Fruit fly (Drosophila melanogaster) whole organism, embryonic: ENCODE measurements around the gene CG43630.

Experiments used
- Aef1 ChIP-seq: fragments of 200-800 bp; sonication (Bioruptor generic); IDR thresholded peaks from 3 replicates; pipeline ENCODE4 v1.3.6; 2022; ENCODE audit warnings: missing biosample characterization, missing genetic modification characterization
- B-H1 ChIP-seq: fragments of 200-800 bp; sonication (Bioruptor generic); IDR thresholded peaks from 3 replicates; pipeline ENCODE4 v1.3.6; 2022; ENCODE audit warnings: missing biosample characterization, missing genetic modification characterization
- B-H2 ChIP-seq: fragments of 200-800 bp; sonication (Bioruptor generic); optimal IDR thresholded peaks from 2 replicates; lab custom pipeline; 2018; ENCODE audit warnings: missing biosample characterization, mild to moderate bottlenecking, missing genetic modification characterization
- CG12744 ChIP-seq: fragments of 200-800 bp; sonication (Bioruptor generic); optimal IDR thresholded peaks from 2 replicates; lab custom pipeline; 2016; ENCODE audit warnings: missing biosample characterization, missing genetic modification characterization
- CG13424 ChIP-seq: fragments of 200-800 bp; sonication (Bioruptor generic); optimal IDR thresholded peaks from 2 replicates; lab custom pipeline; 2019; ENCODE audit warnings: missing biosample characterization, mild to moderate bottlenecking, missing genetic modification characterization, moderate library complexity
- CG15011 ChIP-seq: fragments of 200-800 bp; sonication (Bioruptor generic); optimal IDR thresholded peaks from 3 replicates; lab custom pipeline; 2018; ENCODE audit warnings: missing biosample characterization, mild to moderate bottlenecking, missing genetic modification characterization
- CG1529 ChIP-seq: fragments of 200-800 bp; sonication (Bioruptor generic); optimal IDR thresholded peaks from 3 replicates; lab custom pipeline; 2018; ENCODE audit warnings: missing biosample characterization, missing genetic modification characterization
- CG17361 ChIP-seq: fragments of 200-800 bp; sonication (Bioruptor generic); IDR thresholded peaks from 3 replicates; pipeline ENCODE4 v1.3.6; 2022; ENCODE audit warnings: missing biosample characterization, missing genetic modification characterization
- CG17912 ChIP-seq: fragments of 200-800 bp; sonication (Bioruptor generic); optimal IDR thresholded peaks from 2 replicates; lab custom pipeline; 2018; ENCODE audit warnings: missing biosample characterization, mild to moderate bottlenecking, missing genetic modification characterization
- CG18011 ChIP-seq: fragments of 200-800 bp; sonication (Bioruptor generic); optimal IDR thresholded peaks from 2 replicates; lab custom pipeline; 2017; ENCODE audit warnings: missing biosample characterization, missing genetic modification characterization, mild to moderate bottlenecking, moderate library complexity, missing genotype
- CG2116 ChIP-seq: fragments of 200-800 bp; sonication (Bioruptor generic); optimal IDR thresholded peaks from 3 replicates; lab custom pipeline; 2018; ENCODE audit warnings: missing biosample characterization, mild to moderate bottlenecking, missing genetic modification characterization
- CG2678 ChIP-seq: fragments of 200-800 bp; sonication (Bioruptor generic); optimal IDR thresholded peaks from 3 replicates; lab custom pipeline; 2019; ENCODE audit warnings: missing biosample characterization, mild to moderate bottlenecking, missing genetic modification characterization, moderate library complexity
- CG31365 ChIP-seq: fragments of 200-800 bp; sonication (Bioruptor generic); optimal IDR thresholded peaks from 2 replicates; lab custom pipeline; 2018; ENCODE audit warnings: missing biosample characterization, mild to moderate bottlenecking, missing genetic modification characterization
- CG32772 ChIP-seq: fragments of 200-800 bp; sonication (Bioruptor generic); IDR thresholded peaks from 2 replicates; pipeline ENCODE4 v1.3.6; 2022; ENCODE audit warnings: missing biosample characterization, missing genetic modification characterization
- CG33213 ChIP-seq: fragments of 200-800 bp; sonication (Bioruptor generic); optimal IDR thresholded peaks from 3 replicates; lab custom pipeline; 2016; ENCODE audit warnings: missing biosample characterization, missing genetic modification characterization
- CG3726 ChIP-seq: fragments of 200-800 bp; sonication (Bioruptor generic); IDR thresholded peaks from 3 replicates; pipeline ENCODE4, ENCODE4 v1.3.6; 2022; ENCODE audit warnings: missing biosample characterization, missing genetic modification characterization
- CG4360 ChIP-seq: fragments of 200-800 bp; sonication (Bioruptor generic); IDR thresholded peaks from 2 replicates; pipeline ENCODE4 v1.3.6; 2022; ENCODE audit warnings: missing biosample characterization, missing genetic modification characterization
- CG7271 ChIP-seq: fragments of 200-800 bp; sonication (Bioruptor generic); optimal IDR thresholded peaks from 2 replicates; lab custom pipeline; 2018; ENCODE audit warnings: missing biosample characterization, mild to moderate bottlenecking, missing genetic modification characterization, moderate library complexity
- CG8359 ChIP-seq: fragments of 200-800 bp; sonication (Bioruptor generic); optimal IDR thresholded peaks from 2 replicates; lab custom pipeline; 2017; ENCODE audit warnings: missing biosample characterization, mild to moderate bottlenecking, missing genetic modification characterization, borderline replicate concordance
- Dref ChIP-seq: fragments of 200-800 bp; sonication (Bioruptor generic); IDR thresholded peaks from 2 replicates; pipeline ENCODE4 v1.3.6; 2022; ENCODE audit warnings: missing biosample characterization, missing genetic modification characterization
- GATAe ChIP-seq: fragments of 200-800 bp; sonication (Bioruptor generic); conservative IDR thresholded peaks from 2 replicates; pipeline ENCODE4 v1.3.6; 2022; ENCODE audit warnings: missing biosample characterization, missing genetic modification characterization
- HLHmδ ChIP-seq: fragments of 200-800 bp; sonication (Bioruptor generic); optimal IDR thresholded peaks from 2 replicates; lab custom pipeline; 2018; ENCODE audit warnings: missing biosample characterization, mild to moderate bottlenecking, missing genetic modification characterization, moderate library complexity
- Max ChIP-seq: fragments of 200-800 bp; sonication (Bioruptor generic); optimal IDR thresholded peaks from 2 replicates; lab custom pipeline; 2016; ENCODE audit warnings: missing biosample characterization, mild to moderate bottlenecking, missing genetic modification characterization
- Med ChIP-seq: fragments of 200-800 bp; sonication (Bioruptor generic); peaks from one replicate; lab custom pipeline; 2016; ENCODE audit warnings: missing biosample characterization, missing genetic modification characterization, mild to moderate bottlenecking, inconsistent platforms, moderate library complexity
- Myb ChIP-seq: fragments of 200-800 bp; sonication (Bioruptor generic); optimal IDR thresholded peaks from 2 replicates; lab custom pipeline; 2016; ENCODE audit warnings: missing biosample characterization, missing genetic modification characterization
- PHDP ChIP-seq: fragments of 200-800 bp; sonication (Bioruptor generic); optimal IDR thresholded peaks from 3 replicates; lab custom pipeline; 2018; ENCODE audit warnings: missing biosample characterization, mild to moderate bottlenecking, missing genetic modification characterization, moderate library complexity
- Rfx ChIP-seq: fragments of 200-800 bp; sonication (Bioruptor generic); IDR thresholded peaks from 2 replicates; pipeline ENCODE4 v1.3.6; 2022; ENCODE audit warnings: missing biosample characterization, missing genetic modification characterization
- Rx ChIP-seq: fragments of 200-800 bp; sonication (Bioruptor generic); IDR thresholded peaks from 2 replicates; pipeline ENCODE4 v1.3.6; 2022; ENCODE audit warnings: missing biosample characterization, missing genetic modification characterization
- Xbp1 ChIP-seq: fragments of 200-800 bp; sonication (Bioruptor generic); optimal IDR thresholded peaks from 3 replicates; lab custom pipeline; 2016; ENCODE audit warnings: missing biosample characterization, mild to moderate bottlenecking, missing genetic modification characterization
- al ChIP-seq: fragments of 200-800 bp; sonication (Bioruptor generic); IDR thresholded peaks from 2 replicates; pipeline ENCODE4 v1.3.6; 2022; ENCODE audit warnings: missing biosample characterization, missing genetic modification characterization
- chif ChIP-seq, 2 experiments: fragments of 200-800 bp; sonication (Bioruptor generic); optimal IDR thresholded peaks; 3 replicates each; lab custom pipeline; 2016; ENCODE audit warnings: missing biosample characterization in 2 of 2, missing genetic modification characterization in 2 of 2
- eve ChIP-seq, 2 experiments: fragments of >200 bp; optimal IDR thresholded peaks; 2 replicates each; lab custom pipeline; 2017; ENCODE audit warnings: missing biosample characterization in 2 of 2, missing genetic modification characterization in 2 of 2
- ewg ChIP-seq: fragments of 200-800 bp; sonication (Bioruptor generic); optimal IDR thresholded peaks from 3 replicates; lab custom pipeline; 2017; ENCODE audit warnings: mild to moderate bottlenecking, missing biosample characterization, missing genetic modification reagents, missing genetic modification characterization
- fd102C ChIP-seq: fragments of 200-800 bp; sonication (Bioruptor generic); optimal IDR thresholded peaks from 2 replicates; lab custom pipeline; 2018; ENCODE audit warnings: missing biosample characterization, mild to moderate bottlenecking, missing genetic modification characterization, moderate library complexity
- hth ChIP-seq: fragments of >200 bp; optimal IDR thresholded peaks from 2 replicates; lab custom pipeline; 2017; ENCODE audit warnings: inconsistent platforms
- kah ChIP-seq: fragments of 200-800 bp; sonication (Bioruptor generic); optimal IDR thresholded peaks from 2 replicates; lab custom pipeline; 2018; ENCODE audit warnings: missing biosample characterization, mild to moderate bottlenecking, missing genetic modification characterization
- ken ChIP-seq: fragments of 200-800 bp; sonication (Bioruptor generic); IDR thresholded peaks from 3 replicates; pipeline ENCODE4 v1.3.6; 2022; ENCODE audit warnings: missing biosample characterization, missing genetic modification characterization
- oc ChIP-seq: fragments of 200-800 bp; sonication (Bioruptor generic); optimal IDR thresholded peaks from 2 replicates; lab custom pipeline; 2018; ENCODE audit warnings: missing biosample characterization, mild to moderate bottlenecking, missing genetic modification characterization, moderate library complexity
- psq ChIP-seq: fragments of 200-800 bp; sonication (Bioruptor generic); optimal IDR thresholded peaks from 2 replicates; lab custom pipeline; 2017; ENCODE audit warnings: missing biosample characterization, missing genetic modification characterization
- rib ChIP-seq: fragments of 200-800 bp; sonication (Bioruptor generic); IDR thresholded peaks from 2 replicates; pipeline ENCODE4 v1.3.6; 2022; ENCODE audit warnings: missing biosample characterization, missing genetic modification characterization
- ro ChIP-seq: fragments of 200-800 bp; sonication (Bioruptor generic); IDR thresholded peaks from 2 replicates; pipeline ENCODE4 v1.3.6; 2022; ENCODE audit warnings: missing biosample characterization, missing genetic modification characterization
- sc ChIP-seq, 3 experiments: fragments of >200 bp in 2 of 3; fragments of 200-800 bp in 1 of 3; sonication (Bioruptor generic) in 1 of 3; optimal IDR thresholded peaks; 2 replicates in 2 of 3; 3 replicates in 1 of 3; lab custom pipeline; 2017; ENCODE audit warnings: mild to moderate bottlenecking in 1 of 3, missing biosample characterization in 1 of 3, missing genetic modification characterization in 1 of 3, missing genetic modification reagents in 1 of 3
- sens ChIP-seq: fragments of 200-800 bp; sonication (Bioruptor generic); peaks from one replicate; lab custom pipeline; 2016; ENCODE audit warnings: missing biosample characterization, missing genetic modification characterization
- sisA ChIP-seq: fragments of 200-800 bp; sonication (Bioruptor generic); IDR thresholded peaks from 2 replicates; pipeline ENCODE4 v1.3.6; 2022; ENCODE audit warnings: missing biosample characterization, missing genetic modification characterization
- slbo ChIP-seq: fragments of 200-800 bp; sonication (Bioruptor generic); IDR thresholded peaks from 2 replicates; pipeline ENCODE4 v1.3.6; 2022; ENCODE audit warnings: missing biosample characterization, missing genetic modification characterization
- sna ChIP-seq: fragments of 200-800 bp; sonication (Bioruptor generic); IDR thresholded peaks from 2 replicates; pipeline ENCODE4 v1.3.6; 2022; ENCODE audit warnings: missing biosample characterization, missing genetic modification characterization; ENCODE audit not compliant: partially characterized antibody
- tio ChIP-seq: fragments of 200-800 bp; sonication (Bioruptor generic); optimal IDR thresholded peaks from 2 replicates; lab custom pipeline; 2017; ENCODE audit warnings: missing biosample characterization, missing genetic modification characterization, inconsistent platforms
- tll ChIP-seq, 2 experiments: fragments of 200-800 bp in 1 of 2; fragments of >200 bp in 1 of 2; sonication (Bioruptor generic) in 1 of 2; optimal IDR thresholded peaks; 2 replicates each; lab custom pipeline; 2017 to 2019; ENCODE audit warnings: missing biosample characterization in 2 of 2, missing genetic modification characterization in 2 of 2, mild to moderate bottlenecking in 1 of 2, moderate library complexity in 1 of 2
- trem ChIP-seq: fragments of 200-800 bp; optimal IDR thresholded peaks from 3 replicates; lab custom pipeline; 2019; ENCODE audit warnings: missing biosample characterization, mild to moderate bottlenecking, missing genetic modification characterization, moderate library complexity
- tx ChIP-seq: fragments of 200-800 bp; sonication (Bioruptor generic); optimal IDR thresholded peaks from 2 replicates; lab custom pipeline; 2016; ENCODE audit warnings: missing biosample characterization, missing genetic modification characterization
- usp ChIP-seq: fragments of >200 bp; optimal IDR thresholded peaks from 2 replicates; lab custom pipeline; 2017; ENCODE audit warnings: missing biosample characterization, missing genetic modification characterization

The CG43630 gene

DNA sequence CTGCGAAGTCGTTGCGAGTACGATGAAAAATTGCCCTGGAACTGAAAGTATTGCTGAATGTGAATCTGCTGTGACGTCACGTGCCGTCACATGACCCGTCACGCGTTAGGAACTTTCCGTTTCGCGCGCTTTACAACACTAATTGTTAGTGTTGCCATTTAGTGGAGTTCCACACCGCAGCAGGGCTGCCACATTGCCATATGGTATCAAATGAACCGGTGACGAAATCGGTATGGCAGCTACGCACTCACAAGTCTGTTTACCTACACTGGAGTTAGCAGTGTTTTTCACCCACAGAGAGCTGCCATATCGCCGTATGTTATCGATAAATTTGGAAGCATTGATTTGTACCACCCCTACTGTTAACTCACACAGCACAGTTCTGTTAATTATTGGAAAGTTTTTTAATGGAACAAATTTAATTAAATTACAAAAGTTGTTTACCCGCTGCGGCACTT lies 48.3 kb downstream of the CG43630 start, which contains the start of the genes Vha55 and Snx3 (continued):
- TF ChIP-seq slbo (GFP tag; lab: Robert Waterston, UW) (no peak), oc (tag; lab: Kevin White, UChicago) (peak; percentile 22), tll (GFP tag; optimal IDR thresholded peaks at IDR 0.05; lab: Kevin White, UChicago) (peak in 1 of 2 experiments; percentile 46), CG13424 (tag; lab: Kevin White, UChicago) (peak; percentile 39), CG18011 (peak; percentile 56), CG2678 (tag; lab: Kevin White, UChicago) (peak; percentile 34), Xbp1 (GFP tag; lab: Kevin White, UChicago) (peak; percentile 89), CG3726 (GFP tag; lab: Robert Waterston, UW) (no peak), psq (GFP tag; lab: Kevin White, UChicago) (peak; percentile 60), Dref (GFP tag; lab: Robert Waterston, UW) (no peak), kah (GFP tag; lab: Kevin White, UChicago) (no peak), Med (GFP tag; lab: Kevin White, UChicago) (peak; percentile 98), ken (GFP tag; lab: Robert Waterston, UW) (no peak), CG8359 (GFP tag; lab: Kevin White, UChicago) (no peak), CG32772 (no peak), CG17912 (GFP tag; lab: Kevin White, UChicago) (peak; percentile 69), ro (no peak), CG33213 (GFP tag; lab: Kevin White, UChicago) (peak; percentile 98), sna (no peak), CG4360 (GFP tag; lab: Robert Waterston, UW) (no peak), sc (optimal IDR thresholded peaks at IDR 0.05; lab: Kevin White, UChicago) (no peak), sc (GFP tag; optimal IDR thresholded peaks at IDR 0.05; lab: Kevin White, UChicago) (no peak), fd102C (GFP tag; lab: Kevin White, UChicago) (no peak), CG12744 (GFP tag; lab: Kevin White, UChicago) (peak; percentile 76), tio (GFP tag; lab: Kevin White, UChicago) (no peak), PHDP (peak; percentile 18), eve (GFP tag; optimal IDR thresholded peaks at IDR 0.05; lab: Kevin White, UChicago) (no peak), Max (peak; percentile 70), chif (GFP tag; optimal IDR thresholded peaks at IDR 0.05; lab: Kevin White, UChicago) (peak; percentile 67 to 73), trem (tag; lab: Kevin White, UChicago) (peak; percentile 91), tx (GFP tag; lab: Kevin White, UChicago) (peak; percentile 77), Rx (no peak), Myb (GFP tag; lab: Kevin White, UChicago) (peak; percentile 85), CG15011 (GFP tag; lab: Kevin White, UChicago) (no peak), hth (lab: Kevin White, UChicago) (no peak), usp (GFP tag; lab: Kevin White, UChicago) (no peak), GATAe (GFP tag; lab: Robert Waterston, UW) (no peak), CG2116 (GFP tag; lab: Kevin White, UChicago) (peak; percentile 73), sisA (no peak), sens (GFP tag; lab: Kevin White, UChicago) (peak; percentile 92), CG1529 (GFP tag; lab: Kevin White, UChicago) (no peak), Aef1 (GFP tag; lab: Robert Waterston, UW) (no peak), al (GFP tag; lab: Robert Waterston, UW) (no peak), CG31365 (peak; percentile 52), Rfx (GFP tag; lab: Robert Waterston, UW) (no peak), rib (GFP tag; lab: Robert Waterston, UW) (no peak), HLHmδ (GFP tag; lab: Kevin White, UChicago) (peak; percentile 76), ewg (GFP tag; lab: Kevin White, UChicago) (peak; percentile 46), CG7271 (tag; lab: Kevin White, UChicago) (peak; percentile 16), B-H2 (GFP tag; lab: Kevin White, UChicago) (peak; percentile 88), CG17361 (GFP tag; lab: Robert Waterston, UW) (no peak), B-H1 (no peak)
